Fruit fly (Drosophila melanogaster) whole organism, embryonic: ENCODE measurements around the gene CG17768.

ENCODE experiments used
- Asciz ChIP-seq: fragments of 200-800 bp; sonication (Bioruptor generic); optimal IDR thresholded peaks from 2 replicates; lab custom pipeline; 2017; ENCODE audit warnings: missing biosample characterization, mild to moderate bottlenecking, missing genetic modification characterization, missing genetic modification reagents
- CG1024 ChIP-seq: fragments of 200-800 bp; sonication (Bioruptor generic); IDR thresholded peaks from 2 replicates; pipeline ENCODE4 v1.3.6; 2022; ENCODE audit warnings: missing biosample characterization, missing genetic modification characterization
- CG11093 ChIP-seq: fragments of 200-800 bp; sonication (Bioruptor generic); IDR thresholded peaks from 3 replicates; pipeline ENCODE4 v1.3.6; 2022; ENCODE audit warnings: missing biosample characterization, missing genetic modification characterization
- CG11696 ChIP-seq: fragments of 200-800 bp; sonication (Bioruptor generic); IDR thresholded peaks from 2 replicates; pipeline ENCODE4 v1.3.6; 2022; ENCODE audit warnings: missing biosample characterization, missing genetic modification characterization
- CG17568 ChIP-seq: fragments of 200-800 bp; sonication (Bioruptor generic); optimal IDR thresholded peaks from 2 replicates; lab custom pipeline; 2018; ENCODE audit warnings: missing biosample characterization, mild to moderate bottlenecking, missing genetic modification characterization, moderate library complexity
- CG18476 ChIP-seq: fragments of 200-800 bp; sonication (Bioruptor generic); optimal IDR thresholded peaks from 2 replicates; lab custom pipeline; 2016; ENCODE audit warnings: missing biosample characterization, mild to moderate bottlenecking, missing genetic modification characterization
- CG2678 ChIP-seq: fragments of 200-800 bp; sonication (Bioruptor generic); optimal IDR thresholded peaks from 3 replicates; lab custom pipeline; 2019; ENCODE audit warnings: missing biosample characterization, mild to moderate bottlenecking, missing genetic modification characterization, moderate library complexity
- CG31388 ChIP-seq: fragments of 200-800 bp; sonication (Bioruptor generic); optimal IDR thresholded peaks from 2 replicates; lab custom pipeline; 2016; ENCODE audit warnings: missing biosample characterization, missing genetic modification characterization
- CG34422 ChIP-seq: fragments of 200-800 bp; sonication (Bioruptor generic); IDR thresholded peaks from 3 replicates; pipeline ENCODE4 v1.3.6; 2022; ENCODE audit warnings: missing biosample characterization, missing genetic modification characterization
- CG4282 ChIP-seq: fragments of 200-800 bp; sonication (Bioruptor generic); optimal IDR thresholded peaks from 2 replicates; lab custom pipeline; 2016; ENCODE audit warnings: missing biosample characterization, missing genetic modification characterization
- CG8281 ChIP-seq: fragments of 200-800 bp; sonication (Bioruptor generic); optimal IDR thresholded peaks from 2 replicates; lab custom pipeline; 2018; ENCODE audit warnings: missing biosample characterization, mild to moderate bottlenecking, missing genetic modification characterization, moderate library complexity
- CG8290 ChIP-seq, 3 experiments: fragments of 200-800 bp; sonication (Bioruptor generic); optimal IDR thresholded peaks; 2 replicates each; lab custom pipeline; 2016 to 2019; ENCODE audit warnings: missing biosample characterization in 3 of 3, missing genetic modification characterization in 3 of 3, mild to moderate bottlenecking in 2 of 3, moderate library complexity in 1 of 3
- CG8944 ChIP-seq: fragments of 200-800 bp; sonication (Bioruptor generic); optimal IDR thresholded peaks from 3 replicates; lab custom pipeline; 2016; ENCODE audit warnings: missing biosample characterization, missing genetic modification characterization
- CG9797 ChIP-seq: fragments of 200-800 bp; sonication (Bioruptor generic); optimal IDR thresholded peaks from 3 replicates; lab custom pipeline; 2018; ENCODE audit warnings: missing biosample characterization, mild to moderate bottlenecking, missing genetic modification characterization
- CG9817 ChIP-seq: fragments of 200-800 bp; sonication (Bioruptor generic); optimal IDR thresholded peaks from 2 replicates; lab custom pipeline; 2018; ENCODE audit warnings: missing biosample characterization, mild to moderate bottlenecking, missing genetic modification characterization, moderate library complexity
- Camta ChIP-seq: fragments of 200-800 bp; sonication (Bioruptor generic); optimal IDR thresholded peaks from 2 replicates; lab custom pipeline; 2016; ENCODE audit warnings: missing biosample characterization, missing genetic modification characterization
- Dad ChIP-seq: fragments of 200-800 bp; sonication (Bioruptor generic); optimal IDR thresholded peaks from 3 replicates; lab custom pipeline; 2016; ENCODE audit warnings: missing biosample characterization, missing genetic modification characterization
- Deaf1 ChIP-seq: fragments of 200-800 bp; optimal IDR thresholded peaks from 3 replicates; lab custom pipeline; 2019; ENCODE audit warnings: missing biosample characterization, mild to moderate bottlenecking, missing genetic modification characterization, moderate library complexity
- Doc2 ChIP-seq: fragments of 200-800 bp; sonication (Bioruptor generic); IDR thresholded peaks from 2 replicates; pipeline ENCODE4 v1.3.6; 2022; ENCODE audit warnings: missing biosample characterization, missing genetic modification characterization
- E2f1 ChIP-seq: fragments of 200-800 bp; sonication (Bioruptor generic); IDR thresholded peaks from 2 replicates; pipeline ENCODE4 v1.3.6; 2022; ENCODE audit warnings: missing biosample characterization, missing genetic modification characterization
- Eip74EF ChIP-seq, 2 experiments: fragments of 200-800 bp in 1 of 2; fragments of >200 bp in 1 of 2; sonication (Bioruptor generic) in 1 of 2; optimal IDR thresholded peaks; 2 replicates each; lab custom pipeline; 2017 to 2019; ENCODE audit warnings: missing biosample characterization in 2 of 2, missing genetic modification characterization in 2 of 2, mild to moderate bottlenecking in 1 of 2, moderate library complexity in 1 of 2
- Hand ChIP-seq: fragments of 200-800 bp; sonication (Bioruptor generic); optimal IDR thresholded peaks from 2 replicates; lab custom pipeline; 2017; ENCODE audit warnings: mild to moderate bottlenecking, missing biosample characterization, missing genetic modification reagents, missing genetic modification characterization
- HmgD ChIP-seq: fragments of 200-800 bp; sonication (Bioruptor generic); optimal IDR thresholded peaks from 3 replicates; lab custom pipeline; 2016; ENCODE audit warnings: missing biosample characterization, missing genetic modification characterization
- Hr3 ChIP-seq: fragments of 200-800 bp; sonication (Bioruptor generic); optimal IDR thresholded peaks from 3 replicates; lab custom pipeline; 2016; ENCODE audit warnings: missing biosample characterization, missing genetic modification characterization
- Jarid2 ChIP-seq: fragments of 200-800 bp; sonication (Bioruptor generic); optimal IDR thresholded peaks from 3 replicates; lab custom pipeline; 2017; ENCODE audit warnings: mild to moderate bottlenecking, missing biosample characterization, missing genetic modification reagents, missing genetic modification characterization
- NC2β ChIP-seq: fragments of 200-800 bp; sonication (Bioruptor generic); optimal IDR thresholded peaks from 2 replicates; lab custom pipeline; 2016; ENCODE audit warnings: missing biosample characterization, missing genetic modification characterization
- Oaz ChIP-seq: fragments of 200-800 bp; sonication (Bioruptor generic); IDR thresholded peaks from 2 replicates; pipeline ENCODE4 v1.3.6; 2022; ENCODE audit warnings: missing biosample characterization, missing genetic modification characterization
- Pdp1 ChIP-seq, 2 experiments: fragments of 200-800 bp; sonication (Bioruptor generic); optimal IDR thresholded peaks; 3 replicates each; lab custom pipeline; 2016; ENCODE audit warnings: missing biosample characterization in 2 of 2, missing genetic modification characterization in 2 of 2, mild to moderate bottlenecking in 1 of 2, moderate library complexity in 1 of 2
- Rx ChIP-seq: fragments of 200-800 bp; sonication (Bioruptor generic); IDR thresholded peaks from 2 replicates; pipeline ENCODE4 v1.3.6; 2022; ENCODE audit warnings: missing biosample characterization, missing genetic modification characterization
- Side ChIP-seq: fragments of 200-800 bp; sonication (Bioruptor generic); optimal IDR thresholded peaks from 2 replicates; lab custom pipeline; 2016; ENCODE audit warnings: missing biosample characterization, missing genetic modification characterization
- Sox102F ChIP-seq: fragments of 200-800 bp; sonication (Bioruptor generic); optimal IDR thresholded peaks from 2 replicates; lab custom pipeline; 2018; ENCODE audit warnings: missing biosample characterization, mild to moderate bottlenecking, missing genetic modification characterization, moderate library complexity
- bcd ChIP-seq: fragments of 200-800 bp; sonication (Bioruptor generic); optimal IDR thresholded peaks from 2 replicates; lab custom pipeline; 2017; ENCODE audit warnings: missing biosample characterization, mild to moderate bottlenecking, missing genetic modification characterization
- bowl ChIP-seq: fragments of 200-800 bp; sonication (Bioruptor generic); IDR thresholded peaks from 2 replicates; pipeline ENCODE4 v1.3.6; 2022; ENCODE audit warnings: missing biosample characterization, missing genetic modification characterization
- danr ChIP-seq: fragments of 200-800 bp; sonication (Bioruptor generic); IDR thresholded peaks from 2 replicates; pipeline ENCODE4 v1.3.6; 2022; ENCODE audit warnings: missing biosample characterization, missing genetic modification characterization
- fd102C ChIP-seq: fragments of 200-800 bp; sonication (Bioruptor generic); optimal IDR thresholded peaks from 2 replicates; lab custom pipeline; 2018; ENCODE audit warnings: missing biosample characterization, mild to moderate bottlenecking, missing genetic modification characterization, moderate library complexity
- fd96Cb ChIP-seq: fragments of 200-800 bp; sonication (Bioruptor generic); optimal IDR thresholded peaks from 2 replicates; lab custom pipeline; 2018; ENCODE audit warnings: missing biosample characterization, mild to moderate bottlenecking, missing genetic modification characterization, moderate library complexity
- jing ChIP-seq: fragments of 200-800 bp; sonication (Bioruptor generic); optimal IDR thresholded peaks from 2 replicates; lab custom pipeline; 2018; ENCODE audit warnings: missing biosample characterization, mild to moderate bottlenecking, missing genetic modification characterization
- lmd ChIP-seq: fragments of 200-800 bp; sonication (Bioruptor generic); IDR thresholded peaks from 2 replicates; pipeline ENCODE4 v1.3.6; 2022; ENCODE audit warnings: missing biosample characterization, missing genetic modification characterization
- oc ChIP-seq: fragments of 200-800 bp; sonication (Bioruptor generic); optimal IDR thresholded peaks from 2 replicates; lab custom pipeline; 2018; ENCODE audit warnings: missing biosample characterization, mild to moderate bottlenecking, missing genetic modification characterization, moderate library complexity
- odd ChIP-seq: fragments of 200-800 bp; sonication (Bioruptor generic); optimal IDR thresholded peaks from 2 replicates; lab custom pipeline; 2017; ENCODE audit warnings: missing biosample characterization, mild to moderate bottlenecking, missing genetic modification characterization
- onecut ChIP-seq: fragments of 200-800 bp; sonication (Bioruptor generic); IDR thresholded peaks from 2 replicates; pipeline ENCODE4 v1.3.6; 2022; ENCODE audit warnings: missing biosample characterization, missing genetic modification characterization
- psq ChIP-seq: fragments of 200-800 bp; sonication (Bioruptor generic); optimal IDR thresholded peaks from 2 replicates; lab custom pipeline; 2017; ENCODE audit warnings: missing biosample characterization, missing genetic modification characterization
- ranshi ChIP-seq: fragments of 200-800 bp; sonication (Bioruptor generic); IDR thresholded peaks from 2 replicates; pipeline ENCODE4 v1.3.6; 2022; ENCODE audit warnings: missing biosample characterization, missing genetic modification characterization
- rib ChIP-seq: fragments of 200-800 bp; sonication (Bioruptor generic); IDR thresholded peaks from 2 replicates; pipeline ENCODE4 v1.3.6; 2022; ENCODE audit warnings: missing biosample characterization, missing genetic modification characterization
- sens-2 ChIP-seq: fragments of 200-800 bp; sonication (Bioruptor generic); IDR thresholded peaks from 2 replicates; pipeline ENCODE4 v1.3.6; 2022; ENCODE audit warnings: missing biosample characterization, missing genetic modification characterization
- trh ChIP-seq: fragments of 200-800 bp; sonication (Bioruptor generic); optimal IDR thresholded peaks from 2 replicates; lab custom pipeline; 2016; ENCODE audit warnings: missing biosample characterization, missing genetic modification characterization
- tup ChIP-seq: fragments of 200-800 bp; sonication (Bioruptor generic); optimal IDR thresholded peaks from 2 replicates; lab custom pipeline; 2016; ENCODE audit warnings: missing biosample characterization, mild to moderate bottlenecking, missing genetic modification characterization, moderate library complexity
- vfl ChIP-seq: fragments of 200-800 bp; sonication (Bioruptor generic); optimal IDR thresholded peaks from 2 replicates; lab custom pipeline; 2016; ENCODE audit warnings: missing biosample characterization, missing genetic modification characterization
- zfh1 ChIP-seq: fragments of 200-800 bp; sonication (Bioruptor generic); IDR thresholded peaks from 3 replicates; pipeline ENCODE4 v1.3.6; 2022; ENCODE audit warnings: missing biosample characterization, missing genetic modification characterization

CG17768 gene

DNA sequence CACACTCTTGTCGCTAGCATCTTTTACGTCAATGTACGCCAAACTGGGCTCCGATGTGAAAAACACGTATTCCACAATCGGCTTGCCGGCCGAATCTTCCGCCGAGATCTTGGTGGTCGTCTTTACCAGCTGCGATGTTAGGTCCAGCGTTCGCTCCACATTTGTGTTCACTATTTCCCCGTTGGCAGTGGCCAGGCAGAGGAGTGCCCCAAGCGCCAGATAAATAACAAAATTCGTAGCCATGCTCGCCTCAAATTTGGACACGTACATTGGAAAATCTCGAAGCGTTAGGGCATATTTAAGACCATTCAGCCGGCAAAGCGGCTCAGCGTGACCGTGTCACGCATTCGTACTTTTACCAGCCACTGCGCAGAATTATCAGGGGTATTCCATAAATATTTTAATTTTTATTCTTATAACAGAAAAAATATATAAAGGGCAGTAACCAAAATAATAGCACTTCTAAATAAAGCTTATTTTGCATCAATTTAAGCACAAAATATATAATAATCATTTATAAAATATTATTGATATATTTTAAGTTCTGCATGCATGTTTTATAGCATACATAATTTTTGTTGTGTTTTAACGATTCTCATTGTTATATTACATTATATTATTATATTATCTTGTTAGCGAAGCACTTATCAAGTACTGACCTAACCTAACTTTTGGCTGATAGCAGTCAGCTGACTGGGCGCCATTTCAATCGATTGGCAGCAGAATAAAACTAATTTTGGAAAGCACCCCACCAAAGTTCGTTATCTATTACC, 29.4 kb downstream of the CG17768 start, which contains the start of the genes CG33303 and dpr19 (continued):
- TF ChIP-seq CG9817 (tag; lab: Kevin White, UChicago), result peak; percentile 59
- TF ChIP-seq sens-2 (GFP tag; lab: Robert Waterston, UW), result no peak
- TF ChIP-seq Doc2 (GFP tag; lab: Robert Waterston, UW), result no peak
- TF ChIP-seq HmgD (GFP tag; lab: Kevin White, UChicago), result no peak
- TF ChIP-seq psq (GFP tag; lab: Kevin White, UChicago), result peak; percentile 10
- no peak for TF ChIP-seq danr (GFP tag; lab: Robert Waterston, UW)
- TF ChIP-seq CG9797 (GFP tag; lab: Kevin White, UChicago), result peak; percentile 80
- TF ChIP-seq bowl (GFP tag; lab: Robert Waterston, UW), result no peak
- no peak for TF ChIP-seq CG31388
- no peak for TF ChIP-seq jing
- TF ChIP-seq E2f1 (GFP tag; lab: Robert Waterston, UW), result peak; percentile 60
- TF ChIP-seq Sox102F, result no peak
- TF ChIP-seq Oaz (GFP tag; lab: Robert Waterston, UW), result no peak
- no peak for TF ChIP-seq Side (GFP tag; lab: Kevin White, UChicago)
- peak; percentile 90 for TF ChIP-seq CG2678 (tag; lab: Kevin White, UChicago)
- TF ChIP-seq CG1024 (GFP tag; lab: Robert Waterston, UW), result 0 out of 2 replicates have a peak, but pooled peaks have one; percentile 35
- peak; percentile 65 for TF ChIP-seq bcd (GFP tag; lab: Kevin White, UChicago)
- TF ChIP-seq Asciz (GFP tag; lab: Kevin White, UChicago), result peak; percentile 9
- peak; percentile 73 for TF ChIP-seq CG8290 (GFP tag; optimal IDR thresholded peaks at IDR 0.05; lab: Kevin White, UChicago)
- no peak for TF ChIP-seq CG8290 (tag; optimal IDR thresholded peaks at IDR 0.05; lab: Kevin White, UChicago)
- TF ChIP-seq Hr3 (GFP tag; lab: Kevin White, UChicago), result peak; percentile 65
- no peak for TF ChIP-seq Rx (GFP tag; lab: Robert Waterston, UW)
- no peak for TF ChIP-seq tup (GFP tag; lab: Kevin White, UChicago)
- TF ChIP-seq Pdp1 (GFP tag; optimal IDR thresholded peaks at IDR 0.05; lab: Kevin White, UChicago), result no peak
- TF ChIP-seq zfh1, result 0 out of 3 replicates have a peak, but pooled peaks have one; percentile 31
- peak in 1 of 2 experiments; percentile 79 for TF ChIP-seq Eip74EF (GFP tag; optimal IDR thresholded peaks at IDR 0.05; lab: Kevin White, UChicago)
- peak; percentile 19 for TF ChIP-seq trh
- no peak for TF ChIP-seq CG18476
- TF ChIP-seq ranshi (GFP tag; lab: Robert Waterston, UW), result 0 out of 2 replicates have a peak, but pooled peaks have one; percentile 33
- no peak for TF ChIP-seq rib (GFP tag; lab: Robert Waterston, UW)
- TF ChIP-seq odd (GFP tag; lab: Kevin White, UChicago), result peak; percentile 53
- TF ChIP-seq fd102C (GFP tag; lab: Kevin White, UChicago), result no peak
- no peak for TF ChIP-seq Camta (GFP tag; lab: Kevin White, UChicago)
- TF ChIP-seq CG17568 (GFP tag; lab: Kevin White, UChicago), result no peak
- no peak for TF ChIP-seq Jarid2 (GFP tag; lab: Kevin White, UChicago)
- TF ChIP-seq Deaf1 (tag; lab: Kevin White, UChicago), result no peak
- TF ChIP-seq CG34422 (GFP tag; lab: Robert Waterston, UW), result peak; percentile 87; the same call in 2 of the 3 replicates
- TF ChIP-seq NC2β (GFP tag; lab: Kevin White, UChicago), result no peak
- TF ChIP-seq CG8944, result no peak
- peak; percentile 89 for TF ChIP-seq onecut (GFP tag; lab: Robert Waterston, UW)
- peak; percentile 31 for TF ChIP-seq Hand (GFP tag; lab: Kevin White, UChicago)
- peak; percentile 66 for TF ChIP-seq fd96Cb (tag; lab: Kevin White, UChicago)
- TF ChIP-seq Dad, result no peak
- no peak for TF ChIP-seq vfl (GFP tag; lab: Kevin White, UChicago)
- TF ChIP-seq lmd (GFP tag; lab: Robert Waterston, UW), result peak; percentile 52; the same call in 1 of the 2 replicates
- TF ChIP-seq oc (tag; lab: Kevin White, UChicago), result no peak
- peak; percentile 63; the same call in 1 of the 2 replicates for TF ChIP-seq CG11696
- peak; percentile 4 for TF ChIP-seq CG8281 (tag; lab: Kevin White, UChicago)
- TF ChIP-seq CG11093 (GFP tag; lab: Robert Waterston, UW), result no peak
- TF ChIP-seq CG4282 (GFP tag; lab: Kevin White, UChicago), result no peak
